Fruit fly (Drosophila melanogaster) whole organism, embryonic: ENCODE measurements around the gene CG13071.

Experiments used
- Ada2b ChIP-seq: fragments of 200-800 bp; sonication (Bioruptor generic); IDR thresholded peaks from 2 replicates; pipeline ENCODE4 v1.3.6; 2022; ENCODE audit warnings: missing biosample characterization, missing genetic modification characterization
- B-H2 ChIP-seq: fragments of 200-800 bp; sonication (Bioruptor generic); optimal IDR thresholded peaks from 2 replicates; lab custom pipeline; 2018; ENCODE audit warnings: missing biosample characterization, mild to moderate bottlenecking, missing genetic modification characterization
- Bgb ChIP-seq: fragments of 200-800 bp; sonication (Bioruptor generic); IDR thresholded peaks from 2 replicates; pipeline ENCODE4 v1.3.6; 2022; ENCODE audit warnings: missing biosample characterization, missing genetic modification characterization; ENCODE audit not compliant: partially characterized antibody
- CG11398 ChIP-seq: fragments of 200-800 bp; sonication (Bioruptor generic); optimal IDR thresholded peaks from 2 replicates; lab custom pipeline; 2016; ENCODE audit warnings: missing biosample characterization, missing genetic modification characterization
- CG12219 ChIP-seq: fragments of 200-800 bp; sonication (Bioruptor generic); optimal IDR thresholded peaks from 3 replicates; lab custom pipeline; 2018; ENCODE audit warnings: missing biosample characterization, mild to moderate bottlenecking, missing genetic modification characterization
- CG1233 ChIP-seq: fragments of 200-800 bp; sonication (Bioruptor generic); optimal IDR thresholded peaks from 4 replicates; lab custom pipeline; 2018; ENCODE audit warnings: missing biosample characterization, mild to moderate bottlenecking, missing genetic modification characterization
- CG14860 ChIP-seq: fragments of 200-800 bp; sonication (Bioruptor generic); IDR thresholded peaks from 3 replicates; pipeline ENCODE4 v1.3.6; 2022; ENCODE audit warnings: missing biosample characterization, missing genetic modification characterization; ENCODE audit not compliant: partially characterized antibody
- CG1602 ChIP-seq: fragments of 200-800 bp; sonication (Bioruptor generic); optimal IDR thresholded peaks from 3 replicates; lab custom pipeline; 2016; ENCODE audit warnings: missing biosample characterization, missing genetic modification characterization
- CG17385 ChIP-seq: fragments of 200-800 bp; sonication (Bioruptor generic); optimal IDR thresholded peaks from 3 replicates; lab custom pipeline; 2018; ENCODE audit warnings: missing biosample characterization, mild to moderate bottlenecking, missing genetic modification characterization
- CG17829 ChIP-seq: fragments of 200-800 bp; optimal IDR thresholded peaks from 2 replicates; lab custom pipeline; 2019; ENCODE audit warnings: missing biosample characterization, mild to moderate bottlenecking, missing genetic modification characterization, moderate library complexity
- CG18476 ChIP-seq: fragments of 200-800 bp; sonication (Bioruptor generic); optimal IDR thresholded peaks from 2 replicates; lab custom pipeline; 2016; ENCODE audit warnings: missing biosample characterization, mild to moderate bottlenecking, missing genetic modification characterization
- CG2889 ChIP-seq: fragments of 200-800 bp; sonication (Bioruptor generic); IDR thresholded peaks from 3 replicates; pipeline ENCODE4 v1.3.6; 2022; ENCODE audit warnings: missing biosample characterization, missing genetic modification characterization
- CG30020 ChIP-seq: fragments of 200-800 bp; optimal IDR thresholded peaks from 2 replicates; lab custom pipeline; 2019; ENCODE audit warnings: missing biosample characterization, mild to moderate bottlenecking, missing genetic modification characterization, moderate library complexity
- CG33213 ChIP-seq: fragments of 200-800 bp; sonication (Bioruptor generic); optimal IDR thresholded peaks from 3 replicates; lab custom pipeline; 2016; ENCODE audit warnings: missing biosample characterization, missing genetic modification characterization
- CG3838 ChIP-seq: fragments of 200-800 bp; sonication (Bioruptor generic); optimal IDR thresholded peaks from 3 replicates; lab custom pipeline; 2016; ENCODE audit warnings: missing biosample characterization, missing genetic modification characterization
- CG4617 ChIP-seq: fragments of 200-800 bp; sonication (Bioruptor generic); optimal IDR thresholded peaks from 3 replicates; lab custom pipeline; 2016; ENCODE audit warnings: missing biosample characterization, missing genetic modification characterization, borderline replicate concordance
- CG6175 ChIP-seq: fragments of 200-800 bp; sonication (Bioruptor generic); IDR thresholded peaks from 3 replicates; pipeline ENCODE4 v1.3.6; 2022; ENCODE audit warnings: missing biosample characterization, missing genetic modification characterization
- CG7357 ChIP-seq: fragments of 200-800 bp; sonication (Bioruptor generic); IDR thresholded peaks from 3 replicates; pipeline ENCODE4 v1.3.6; 2022; ENCODE audit warnings: missing biosample characterization, missing genetic modification characterization
- CG7372 ChIP-seq: fragments of 200-800 bp; sonication (Bioruptor generic); IDR thresholded peaks from 2 replicates; pipeline ENCODE4 v1.3.6; 2022; ENCODE audit warnings: missing biosample characterization, missing genetic modification characterization
- CG7928 ChIP-seq: fragments of 200-800 bp; sonication (Bioruptor generic); optimal IDR thresholded peaks from 2 replicates; lab custom pipeline; 2017; ENCODE audit warnings: missing biosample characterization, mild to moderate bottlenecking, missing genetic modification characterization
- CG9932 ChIP-seq: fragments of 200-800 bp; sonication (Bioruptor generic); IDR thresholded peaks from 2 replicates; pipeline ENCODE4 v1.3.6; 2022; ENCODE audit warnings: missing biosample characterization, missing genetic modification characterization
- CTCF ChIP-seq: fragments of 200-800 bp; sonication (Bioruptor generic); optimal IDR thresholded peaks from 2 replicates; lab custom pipeline; 2017; ENCODE audit warnings: missing biosample characterization, mild to moderate bottlenecking, missing genetic modification characterization, moderate library complexity
- Deaf1 ChIP-seq: fragments of 200-800 bp; optimal IDR thresholded peaks from 3 replicates; lab custom pipeline; 2019; ENCODE audit warnings: missing biosample characterization, mild to moderate bottlenecking, missing genetic modification characterization, moderate library complexity
- Dref ChIP-seq: fragments of 200-800 bp; sonication (Bioruptor generic); IDR thresholded peaks from 2 replicates; pipeline ENCODE4 v1.3.6; 2022; ENCODE audit warnings: missing biosample characterization, missing genetic modification characterization
- Ets65A ChIP-seq: fragments of 200-800 bp; sonication (Bioruptor generic); peaks from one replicate; lab custom pipeline; 2016; ENCODE audit warnings: missing biosample characterization, missing genetic modification characterization
- Ets97D ChIP-seq: fragments of 200-800 bp; sonication (Bioruptor generic); optimal IDR thresholded peaks from 3 replicates; lab custom pipeline; 2016; ENCODE audit warnings: missing biosample characterization, missing genetic modification characterization
- Gug ChIP-seq: fragments of 200-800 bp; sonication (Bioruptor generic); IDR thresholded peaks from 4 replicates; pipeline ENCODE4 v1.3.6; 2022; ENCODE audit warnings: missing biosample characterization, missing genetic modification characterization
- Hr51 ChIP-seq, 2 experiments: fragments of 200-800 bp; sonication (Bioruptor generic); optimal IDR thresholded peaks; 2 replicates in 1 of 2; 3 replicates in 1 of 2; lab custom pipeline; 2016 to 2018; ENCODE audit warnings: missing biosample characterization in 2 of 2, missing genetic modification characterization in 2 of 2, mild to moderate bottlenecking in 1 of 2, moderate library complexity in 1 of 2
- Meics ChIP-seq: fragments of 200-800 bp; sonication (Bioruptor generic); optimal IDR thresholded peaks from 2 replicates; lab custom pipeline; 2017; ENCODE audit warnings: missing biosample characterization, mild to moderate bottlenecking, missing genetic modification characterization
- Neu2 ChIP-seq: fragments of 200-800 bp; sonication (Bioruptor generic); optimal IDR thresholded peaks from 3 replicates; lab custom pipeline; 2016; ENCODE audit warnings: missing biosample characterization, missing genetic modification characterization, borderline replicate concordance
- Oaz ChIP-seq: fragments of 200-800 bp; sonication (Bioruptor generic); IDR thresholded peaks from 2 replicates; pipeline ENCODE4 v1.3.6; 2022; ENCODE audit warnings: missing biosample characterization, missing genetic modification characterization
- Rfx ChIP-seq: fragments of 200-800 bp; sonication (Bioruptor generic); IDR thresholded peaks from 2 replicates; pipeline ENCODE4 v1.3.6; 2022; ENCODE audit warnings: missing biosample characterization, missing genetic modification characterization
- Trl ChIP-seq, 3 experiments: fragments of >200 bp in 2 of 3; fragments of 200-800 bp in 1 of 3; sonication (Bioruptor generic) in 1 of 3; optimal IDR thresholded peaks; 2 replicates in 1 of 3; 3 replicates in 2 of 3; lab custom pipeline; 2016 to 2017; ENCODE audit warnings: missing biosample characterization in 1 of 3, missing genetic modification characterization in 1 of 3
- Vsx1 ChIP-seq: fragments of 200-800 bp; sonication (Bioruptor generic); optimal IDR thresholded peaks from 2 replicates; lab custom pipeline; 2017; ENCODE audit warnings: missing biosample characterization, mild to moderate bottlenecking, missing genetic modification characterization, missing genetic modification reagents
- ab ChIP-seq: fragments of 200-800 bp; sonication (Bioruptor generic); optimal IDR thresholded peaks from 2 replicates; lab custom pipeline; 2016; ENCODE audit warnings: missing biosample characterization, missing genetic modification characterization
- amos ChIP-seq: fragments of 200-800 bp; sonication (Bioruptor generic); IDR thresholded peaks from 2 replicates; pipeline ENCODE4 v1.3.6; 2022; ENCODE audit warnings: missing biosample characterization, missing genetic modification characterization; ENCODE audit not compliant: partially characterized antibody
- bab2 ChIP-seq: fragments of 200-800 bp; sonication (Bioruptor generic); optimal IDR thresholded peaks from 2 replicates; lab custom pipeline; 2016; ENCODE audit warnings: missing biosample characterization, missing genetic modification characterization
- cg ChIP-seq: fragments of 200-800 bp; sonication (Bioruptor generic); optimal IDR thresholded peaks from 3 replicates; lab custom pipeline; 2019; ENCODE audit warnings: missing biosample characterization, mild to moderate bottlenecking, missing genetic modification characterization, moderate library complexity
- crol ChIP-seq: fragments of 200-800 bp; sonication (Bioruptor generic); IDR thresholded peaks from 2 replicates; pipeline ENCODE4 v1.3.6; 2022; ENCODE audit warnings: missing biosample characterization, missing genetic modification characterization
- en ChIP-seq: fragments of 200-800 bp; sonication (Bioruptor generic); optimal IDR thresholded peaks from 2 replicates; lab custom pipeline; 2016; ENCODE audit warnings: missing biosample characterization, missing genetic modification characterization
- eve ChIP-seq, 2 experiments: fragments of >200 bp; optimal IDR thresholded peaks; 2 replicates each; lab custom pipeline; 2017; ENCODE audit warnings: missing biosample characterization in 2 of 2, missing genetic modification characterization in 2 of 2
- gro ChIP-seq: fragments of 200-800 bp; sonication (Bioruptor generic); optimal IDR thresholded peaks from 2 replicates; lab custom pipeline; 2016; ENCODE audit warnings: missing biosample characterization, missing genetic modification characterization
- ind ChIP-seq: fragments of 200-800 bp; sonication (Bioruptor generic); optimal IDR thresholded peaks from 3 replicates; lab custom pipeline; 2016; ENCODE audit warnings: missing biosample characterization, missing genetic modification characterization
- odd ChIP-seq: fragments of 200-800 bp; sonication (Bioruptor generic); optimal IDR thresholded peaks from 2 replicates; lab custom pipeline; 2017; ENCODE audit warnings: missing biosample characterization, mild to moderate bottlenecking, missing genetic modification characterization
- psq ChIP-seq: fragments of 200-800 bp; sonication (Bioruptor generic); optimal IDR thresholded peaks from 2 replicates; lab custom pipeline; 2017; ENCODE audit warnings: missing biosample characterization, missing genetic modification characterization
- repo ChIP-seq: fragments of 200-800 bp; sonication (Bioruptor generic); optimal IDR thresholded peaks from 2 replicates; lab custom pipeline; 2016; ENCODE audit warnings: missing biosample characterization, missing genetic modification characterization
- rib ChIP-seq: fragments of 200-800 bp; sonication (Bioruptor generic); IDR thresholded peaks from 2 replicates; pipeline ENCODE4 v1.3.6; 2022; ENCODE audit warnings: missing biosample characterization, missing genetic modification characterization
- sr ChIP-seq: fragments of 200-800 bp; sonication (Bioruptor generic); IDR thresholded peaks from 3 replicates; pipeline ENCODE4 v1.3.6; 2022; ENCODE audit warnings: missing biosample characterization, missing genetic modification characterization

The CG13071 gene

dm6 chr3L:16241296-16241695, 21.2 kb upstream of the CG13071 start:
- TF ChIP-seq CG7372 (no peak), Ets65A (GFP tag; lab: Kevin White, UChicago) (peak; percentile 88)

DNA sequence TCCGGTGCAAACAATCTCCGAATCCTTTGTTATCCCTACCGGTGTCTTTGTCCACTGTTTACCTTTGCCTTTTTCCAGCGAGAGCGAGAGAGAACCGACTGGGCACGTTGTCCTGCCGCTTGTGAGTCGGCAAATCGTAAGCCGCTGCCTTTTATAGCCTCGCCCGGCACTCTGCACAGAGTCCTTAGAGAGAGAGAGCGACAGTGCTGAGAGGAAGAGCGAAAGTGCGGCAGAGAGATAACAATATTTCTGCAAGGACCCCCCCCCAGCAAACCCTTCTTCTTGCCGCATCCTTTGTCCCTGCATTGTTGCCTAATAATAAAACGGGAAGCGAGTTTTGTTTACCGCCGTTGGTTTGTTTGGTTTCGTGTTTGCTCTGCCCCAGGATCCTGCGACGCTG, 10.3 kb upstream of the CG13071 start, which contains the start of gene CG13055:
CG13055 (minus strand) TSS at position 101 of the 400 bp plus-strand sequence.
- no peak for TF ChIP-seq CG3838 (GFP tag; lab: Kevin White, UChicago)
- peak; percentile 62 for TF ChIP-seq CTCF
- no peak for TF ChIP-seq CG30020 (tag; lab: Kevin White, UChicago)
- peak; percentile 5; the same call in 1 of the 2 replicates for TF ChIP-seq amos (GFP tag; lab: Robert Waterston, UW)
- peak; percentile 24 to 49 for TF ChIP-seq Trl (optimal IDR thresholded peaks at IDR 0.05; lab: Kevin White, UChicago)
- no peak for TF ChIP-seq Trl (GFP tag; optimal IDR thresholded peaks at IDR 0.05; lab: Kevin White, UChicago)
- peak; percentile 22; the same call in 1 of the 2 replicates for TF ChIP-seq Dref (GFP tag; lab: Robert Waterston, UW)
- TF ChIP-seq Oaz, result 0 out of 2 replicates have a peak, but pooled peaks have one; percentile 11
- peak; percentile 51 for TF ChIP-seq Deaf1 (tag; lab: Kevin White, UChicago)
- TF ChIP-seq crol (GFP tag; lab: Robert Waterston, UW), result 0 out of 2 replicates have a peak, but pooled peaks have one; percentile 46
- TF ChIP-seq, all 482 proteins: peak for 7

dm6 chr3L:16257118-16257627, 5.4 kb upstream of the CG13071 start, which contains the start of gene CG13054:
CG13054 (minus strand) TSS chr3L:16257191.
- no peak for TF ChIP-seq CG17829 (tag; lab: Kevin White, UChicago)
- TF ChIP-seq Neu2 (GFP tag; lab: Kevin White, UChicago), result no peak
- no peak for TF ChIP-seq CG33213 (GFP tag; lab: Kevin White, UChicago)
- no peak for TF ChIP-seq odd (GFP tag; lab: Kevin White, UChicago)
- TF ChIP-seq cg (GFP tag; lab: Kevin White, UChicago), result no peak
- no peak for TF ChIP-seq Meics (GFP tag; lab: Kevin White, UChicago)
- TF ChIP-seq bab2 (GFP tag; lab: Kevin White, UChicago), result no peak
- no peak for TF ChIP-seq Ets97D (GFP tag; lab: Kevin White, UChicago)
- no peak for TF ChIP-seq ab
- no peak for TF ChIP-seq CG7928
- TF ChIP-seq Ada2b (GFP tag; lab: Robert Waterston, UW), result no peak
- TF ChIP-seq CG1602 (GFP tag; lab: Kevin White, UChicago), result no peak
- no peak for TF ChIP-seq B-H2 (GFP tag; lab: Kevin White, UChicago)
- TF ChIP-seq Gug (GFP tag; lab: Robert Waterston, UW), result no peak
- no peak for TF ChIP-seq Hr51 (GFP tag; optimal IDR thresholded peaks at IDR 0.05; lab: Kevin White, UChicago)
- TF ChIP-seq Rfx, result no peak
- TF ChIP-seq en, result no peak
- TF ChIP-seq Bgb (GFP tag; lab: Robert Waterston, UW), result 0 out of 2 replicates have a peak, but pooled peaks have one; percentile 19
- no peak for TF ChIP-seq CG14860 (GFP tag; lab: Robert Waterston, UW)
- TF ChIP-seq CG6175, result no peak
- no peak for TF ChIP-seq CG9932 (GFP tag; lab: Robert Waterston, UW)
- TF ChIP-seq gro (GFP tag; lab: Kevin White, UChicago), result no peak
- TF ChIP-seq repo (GFP tag; lab: Kevin White, UChicago), result no peak
- TF ChIP-seq Deaf1 (tag; lab: Kevin White, UChicago), result peak; percentile 97
- TF ChIP-seq CG7357 (GFP tag; lab: Robert Waterston, UW), result no peak
- TF ChIP-seq sr, result no peak
- TF ChIP-seq CG11398 (GFP tag; lab: Kevin White, UChicago), result no peak
- TF ChIP-seq CG4617 (GFP tag; lab: Kevin White, UChicago), result no peak
- no peak for TF ChIP-seq eve (GFP tag; optimal IDR thresholded peaks at IDR 0.05; lab: Kevin White, UChicago)
- no peak for TF ChIP-seq psq (GFP tag; lab: Kevin White, UChicago)
- TF ChIP-seq CG17385 (GFP tag; lab: Kevin White, UChicago), result no peak
- no peak for TF ChIP-seq CG1233
- TF ChIP-seq CG2889 (GFP tag; lab: Robert Waterston, UW), result no peak
- no peak for TF ChIP-seq CG12219 (GFP tag; lab: Kevin White, UChicago)
- TF ChIP-seq rib, result no peak
- TF ChIP-seq Vsx1 (GFP tag; lab: Kevin White, UChicago), result no peak
- no peak for TF ChIP-seq CG18476 (GFP tag; lab: Kevin White, UChicago)
- TF ChIP-seq ind, result no peak
